Fruit fly (Drosophila melanogaster): Measurements from ENCODE around the gene bin.

bin gene

DNA sequence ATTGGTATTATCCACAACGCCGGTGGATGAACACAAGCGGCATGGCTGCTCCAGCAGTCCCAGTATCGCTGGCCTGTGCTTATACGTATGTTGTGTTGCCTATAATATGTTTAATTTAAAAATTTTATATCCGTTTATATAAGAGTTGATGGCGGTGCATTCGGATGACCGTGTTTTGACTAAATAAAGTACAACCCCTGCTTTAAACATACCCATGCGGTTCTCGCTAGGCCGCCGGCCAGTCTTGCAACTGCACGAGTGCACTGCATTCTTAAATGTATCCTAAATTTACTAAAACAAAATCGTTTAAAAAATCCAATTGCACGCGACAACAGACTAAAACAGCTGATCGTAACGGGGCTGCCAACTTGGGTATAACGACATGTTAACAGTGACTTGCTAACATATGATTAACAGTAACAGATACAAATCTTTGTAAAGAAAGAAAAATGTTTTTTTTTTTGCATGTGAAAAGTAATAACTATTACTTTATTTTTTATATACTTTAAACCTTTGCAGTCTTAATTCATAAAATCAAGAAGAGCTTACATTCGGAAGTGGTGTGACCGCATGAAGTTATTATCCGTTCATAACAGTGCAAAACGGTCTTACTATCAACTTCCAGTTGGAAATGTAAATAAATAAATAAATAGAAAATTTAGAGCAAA is 32.5 kb upstream of the bin start, which contains the start of the genes Uqcc1 and Surf1:
Gene Uqcc1, minus strand, starts transcription at position 356 of the 668 bp plus-strand sequence.
Gene Surf1, plus strand, starts transcription at position 594 of the 668 bp plus-strand sequence.
- TF ChIP-seq dl (GFP tag; optimal IDR thresholded peaks at IDR 0.05; ENCODE audit: insufficient read depth in 1 of 2, partially characterized antibody in 2 of 2) (no peak), Dfd (GFP tag; optimal IDR thresholded peaks at IDR 0.05) (no peak), Sp1 (GFP tag; optimal IDR thresholded peaks at IDR 0.05) (no peak), sv (GFP tag; optimal IDR thresholded peaks at IDR 0.05) (no peak), Hr78 (GFP tag; optimal IDR thresholded peaks at IDR 0.05) (no peak), sage (GFP tag; optimal IDR thresholded peaks at IDR 0.05) (no peak)

dm6 chr3L:6961992-6962570 is 28.3 kb upstream of the bin start:
- TF ChIP-seq dl (GFP tag; optimal IDR thresholded peaks at IDR 0.05; ENCODE audit: insufficient read depth in 1 of 2, partially characterized antibody in 2 of 2): no peak
- TF ChIP-seq sage (GFP tag; optimal IDR thresholded peaks at IDR 0.05): no peak
- no peak for TF ChIP-seq sv (GFP tag; optimal IDR thresholded peaks at IDR 0.05)
- TF ChIP-seq rgr (GFP tag; optimal IDR thresholded peaks at IDR 0.05): no peak
- TF ChIP-seq tai (GFP tag; optimal IDR thresholded peaks at IDR 0.05): no peak
- TF ChIP-seq Dfd (GFP tag; optimal IDR thresholded peaks at IDR 0.05): no peak
- no peak for TF ChIP-seq Hr78 (GFP tag; optimal IDR thresholded peaks at IDR 0.05)
- no peak for TF ChIP-seq fru (GFP tag; optimal IDR thresholded peaks at IDR 0.05)
- no peak for TF ChIP-seq foxo (GFP tag; optimal IDR thresholded peaks at IDR 0.05)
- TF ChIP-seq ey (GFP tag; optimal IDR thresholded peaks at IDR 0.05): no peak
- no peak for TF ChIP-seq usp (GFP tag; optimal IDR thresholded peaks at IDR 0.05)
- no peak for TF ChIP-seq Mio (GFP tag; optimal IDR thresholded peaks at IDR 0.05)
- no peak for TF ChIP-seq br (GFP tag; optimal IDR thresholded peaks at IDR 0.05)
- no peak for TF ChIP-seq h (GFP tag; optimal IDR thresholded peaks at IDR 0.05)
- TF ChIP-seq GATAd (GFP tag; optimal IDR thresholded peaks at IDR 0.05): no peak

DNA sequence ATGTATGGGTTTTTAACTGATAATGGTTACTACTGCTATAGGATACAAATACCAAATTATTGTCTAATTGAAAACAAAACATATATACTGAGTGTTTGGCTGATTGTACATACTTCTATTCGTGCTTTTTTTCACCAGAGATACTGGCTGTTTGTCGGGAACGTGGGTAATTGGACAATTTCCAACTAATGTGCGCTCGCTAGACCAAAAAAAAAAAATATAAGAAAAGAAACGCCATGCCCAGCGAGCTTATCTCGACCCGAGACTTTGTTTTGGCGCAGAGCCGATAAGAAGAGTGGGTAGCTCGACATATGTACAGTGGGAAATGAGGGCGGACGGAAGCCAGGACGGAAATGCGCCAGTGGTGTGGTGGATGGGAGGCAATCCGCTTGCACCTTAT is 27.2 kb upstream of the bin start:
- TF ChIP-seq lola (GFP tag; optimal IDR thresholded peaks at IDR 0.05) (no peak), OdsH (GFP tag; optimal IDR thresholded peaks at IDR 0.05) (no peak), Dfd (GFP tag; optimal IDR thresholded peaks at IDR 0.05) (no peak), Mio (GFP tag; optimal IDR thresholded peaks at IDR 0.05) (no peak), brk (GFP tag; optimal IDR thresholded peaks at IDR 0.05) (no peak), Dif (GFP tag; optimal IDR thresholded peaks at IDR 0.05; ENCODE audit: partially characterized antibody) (no peak), HLH106 (tag; optimal IDR thresholded peaks at IDR 0.05) (no peak), Myc (optimal IDR thresholded peaks at IDR 0.05) (no peak), pan (optimal IDR thresholded peaks at IDR 0.05) (no peak)

DNA sequence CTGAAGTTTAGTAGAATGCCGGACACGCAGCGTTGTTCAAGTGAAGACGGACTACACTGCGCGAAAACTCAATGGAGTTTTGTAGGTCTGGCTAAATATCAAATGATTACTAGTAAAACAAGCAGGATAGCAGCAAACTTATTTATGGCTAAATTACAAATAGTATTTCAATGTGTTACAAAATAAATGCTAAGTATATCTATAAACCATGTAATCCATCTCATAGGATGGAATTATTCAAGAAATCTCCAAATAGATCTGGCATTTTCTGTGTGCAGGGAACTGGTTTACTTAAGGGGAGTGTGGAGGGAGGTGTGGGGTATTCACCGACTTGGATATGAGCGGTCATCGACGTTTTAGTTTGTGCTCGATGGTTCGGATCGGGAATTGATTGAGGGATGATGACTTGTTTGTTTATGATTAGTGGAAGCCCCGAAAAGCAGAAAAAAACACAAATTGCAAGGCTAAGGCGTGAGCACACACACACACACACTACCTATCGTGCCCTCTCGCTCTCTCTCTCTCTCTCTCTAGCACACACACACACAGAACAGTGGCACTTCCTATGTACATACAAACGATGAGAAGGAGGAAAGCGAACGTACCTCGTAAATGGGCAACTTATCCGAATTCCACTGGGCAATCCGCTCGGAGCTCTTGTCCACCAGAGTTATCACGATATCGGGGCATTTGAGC is 26.5 kb upstream of the bin start:
- peak; percentile 60 for TF ChIP-seq rgr (GFP tag; optimal IDR thresholded peaks at IDR 0.05)
- peak; percentile 74 for TF ChIP-seq sv (GFP tag; optimal IDR thresholded peaks at IDR 0.05)
- no peak for TF ChIP-seq CrebA (GFP tag; optimal IDR thresholded peaks at IDR 0.05; ENCODE audit: borderline replicate concordance)
- peak; percentile 59 for TF ChIP-seq woc (GFP tag; optimal IDR thresholded peaks at IDR 0.05)
- peak; percentile 16 for TF ChIP-seq N (GFP tag; optimal IDR thresholded peaks at IDR 0.05)
- TF ChIP-seq Mio (GFP tag; optimal IDR thresholded peaks at IDR 0.05): no peak
- peak; percentile 22 for TF ChIP-seq br (GFP tag; optimal IDR thresholded peaks at IDR 0.05)
- TF ChIP-seq fru (GFP tag; optimal IDR thresholded peaks at IDR 0.05): peak; percentile 39
- no peak for TF ChIP-seq brk (GFP tag; optimal IDR thresholded peaks at IDR 0.05)
- no peak for TF ChIP-seq Dif (GFP tag; optimal IDR thresholded peaks at IDR 0.05; ENCODE audit: partially characterized antibody)
- peak in 1 of 2 experiments; percentile 24 for TF ChIP-seq foxo (GFP tag; optimal IDR thresholded peaks at IDR 0.05)
- peak; percentile 72 for TF ChIP-seq ey (GFP tag; optimal IDR thresholded peaks at IDR 0.05)
- TF ChIP-seq Hnf4 (GFP tag; optimal IDR thresholded peaks at IDR 0.05): peak; percentile 58
- TF ChIP-seq pan (optimal IDR thresholded peaks at IDR 0.05): no peak
- TF ChIP-seq Rel (GFP tag; optimal IDR thresholded peaks at IDR 0.05): no peak
- peak; percentile 78 for TF ChIP-seq Rel (tag; optimal IDR thresholded peaks at IDR 0.05)
- TF ChIP-seq OdsH (GFP tag; optimal IDR thresholded peaks at IDR 0.05): peak; percentile 67
